Fruit fly (Drosophila melanogaster) whole organism: ENCODE data around the gene CG10973.

Source experiments
- CG8478 ChIP-seq: fragments of >200 bp; optimal IDR thresholded peaks from 2 replicates; lab custom pipeline; 2018; ENCODE audit warnings: inconsistent platforms
- Dll ChIP-seq: fragments of >200 bp; optimal IDR thresholded peaks from 2 replicates; lab custom pipeline; 2017
- pan ChIP-seq: fragments of >200 bp; optimal IDR thresholded peaks from 2 replicates; lab custom pipeline; 2017
- psq ChIP-seq: fragments of >200 bp; optimal IDR thresholded peaks from 2 replicates; lab custom pipeline; 2017
- usp ChIP-seq: fragments of >200 bp; optimal IDR thresholded peaks from 2 replicates; lab custom pipeline; 2017; ENCODE audit warnings: missing biosample characterization, missing genetic modification characterization, mixed read lengths

- TF ChIP-seq pan (lab: Kevin White, UChicago) (no peak), Dll (lab: Kevin White, UChicago) (no peak), usp (GFP tag; lab: Kevin White, UChicago) (no peak), psq (lab: Kevin White, UChicago) (no peak), CG8478 (lab: Kevin White, UChicago) (no peak)
Measured at dm6 chr3L:12717621-12718020, 37.0 kb downstream of the CG10973 start.
